Fruit fly (Drosophila melanogaster): ENCODE data around the gene Eip78C.

Gene Eip78C

DNA sequence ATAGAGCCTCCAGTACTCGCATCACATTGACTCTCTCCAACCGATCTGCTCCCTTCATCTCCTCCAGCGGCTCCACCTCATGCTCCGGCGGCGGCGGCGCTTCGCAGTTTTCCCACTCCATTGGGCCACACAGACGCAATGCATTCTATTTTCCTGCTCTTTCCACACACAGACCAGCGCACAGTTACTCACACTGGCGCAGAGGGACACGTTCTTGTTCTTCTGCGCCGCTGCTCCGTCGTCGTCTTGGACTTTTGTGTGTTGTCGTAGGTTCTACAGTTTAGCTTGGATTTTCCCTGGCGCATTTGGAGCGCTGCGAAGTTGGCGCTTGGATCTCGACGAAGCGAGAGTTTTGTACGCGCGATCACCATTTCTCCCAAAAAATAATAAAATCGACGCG lies at the start of gene Eip78C:
Gene Eip78C (plus strand): TSS at position 301 of the 400 bp plus-strand sequence.
- TF ChIP-seq CG17801 (GFP tag; optimal IDR thresholded peaks at IDR 0.05; ENCODE audit: partially characterized antibody) = no peak

DNA sequence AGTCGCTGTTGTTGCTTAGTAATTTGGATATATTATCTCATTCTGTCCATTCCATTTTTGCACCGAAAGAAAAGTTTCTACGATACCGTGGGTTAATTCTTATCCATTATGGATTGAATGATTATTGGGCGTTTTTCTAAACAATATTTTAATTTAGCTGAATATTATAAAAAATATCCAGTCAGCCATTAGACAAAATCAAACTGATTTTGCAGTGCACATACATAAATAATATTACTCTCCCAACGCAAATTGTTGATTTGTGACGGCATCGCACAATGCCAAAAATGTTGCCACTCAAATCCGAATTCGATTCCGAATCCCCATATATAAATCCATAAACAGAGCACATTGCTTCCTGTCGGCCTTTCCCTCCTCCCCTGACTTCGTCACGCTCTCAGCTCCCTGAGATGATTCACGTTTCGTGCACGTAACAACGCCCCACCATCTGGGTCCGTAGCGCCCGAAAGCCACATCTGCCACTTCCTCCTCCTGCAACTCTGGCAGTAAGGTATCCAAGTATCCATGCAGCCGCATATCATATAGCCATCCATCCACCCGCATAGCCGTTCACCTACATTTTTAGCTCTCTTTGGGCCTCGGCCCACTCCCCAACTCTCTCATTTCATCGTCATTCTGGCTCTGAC lies 49.4 kb upstream of the Eip78C start:
- TF ChIP-seq CG17801 (GFP tag; optimal IDR thresholded peaks at IDR 0.05; ENCODE audit: partially characterized antibody) = no peak

- no peak for TF ChIP-seq CG17801 (GFP tag; optimal IDR thresholded peaks at IDR 0.05; ENCODE audit: partially characterized antibody)
Observed at dm6 chr3L:21185622-21186021, 40.8 kb upstream of the Eip78C start.

dm6 chr3L:21186487-21186886 lies 39.9 kb upstream of the Eip78C start:
- no peak for TF ChIP-seq CG17801 (GFP tag; optimal IDR thresholded peaks at IDR 0.05; ENCODE audit: partially characterized antibody)

dm6 chr3L:21192024-21192423 lies 34.4 kb upstream of the Eip78C start:
- no peak for TF ChIP-seq CG17801 (GFP tag; optimal IDR thresholded peaks at IDR 0.05; ENCODE audit: partially characterized antibody)

DNA sequence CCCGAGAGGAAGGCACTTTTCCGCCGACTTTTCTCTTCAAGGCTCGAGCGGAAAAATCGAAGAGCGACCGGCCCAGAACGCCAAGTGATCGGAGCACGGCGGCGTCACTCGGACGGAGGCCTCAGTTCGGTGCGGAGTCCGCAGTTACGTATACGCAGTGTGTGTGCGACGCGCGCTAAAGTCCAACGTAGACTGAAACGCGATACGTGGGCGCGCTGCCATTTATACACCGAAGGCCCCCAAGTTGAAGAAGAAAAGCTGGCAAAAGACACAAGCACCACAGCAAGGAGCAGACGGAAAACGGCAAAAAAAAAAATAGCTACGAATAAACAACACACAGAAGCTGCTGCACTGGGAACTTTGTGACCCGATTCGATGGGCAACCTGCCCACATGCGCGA lies 33.2 kb upstream of the Eip78C start, which contains the start of gene CG42337:
Gene CG42337 (minus strand): TSS at position 194 of the 400 bp plus-strand sequence.
- no peak for TF ChIP-seq CG17801 (GFP tag; optimal IDR thresholded peaks at IDR 0.05; ENCODE audit: partially characterized antibody)

DNA sequence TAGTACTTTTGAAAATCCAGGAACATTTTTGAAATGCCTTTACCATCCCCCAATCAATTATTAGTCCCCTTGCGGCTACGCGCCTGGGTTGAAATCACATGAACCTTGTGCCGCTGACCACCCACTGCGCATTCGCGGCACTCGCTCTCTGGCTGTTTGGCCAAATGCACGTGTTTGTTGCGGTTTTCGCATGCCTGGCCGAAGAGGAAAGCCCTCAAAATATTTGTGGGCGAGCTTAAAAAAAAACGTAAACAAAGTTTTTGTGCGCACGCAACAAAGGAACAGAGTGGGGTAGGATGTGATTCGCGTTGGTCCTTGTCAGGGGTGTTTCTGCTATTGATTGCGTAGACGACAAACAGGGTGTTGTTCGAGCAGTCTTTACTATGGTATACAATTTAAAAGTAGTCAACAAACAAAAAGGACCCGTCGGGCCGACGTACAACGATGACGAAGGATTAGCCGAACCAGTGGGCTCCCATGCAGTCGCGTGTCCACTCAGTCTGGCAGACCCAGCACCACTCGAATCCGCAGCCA lies 31.9 kb upstream of the Eip78C start:
- no peak for TF ChIP-seq CG17801 (GFP tag; optimal IDR thresholded peaks at IDR 0.05; ENCODE audit: partially characterized antibody)

dm6 chr3L:21196563-21196962 lies 29.8 kb upstream of the Eip78C start, which contains the start of the genes Targ3 and park:
Gene Targ3, plus strand, starts transcription at chr3L:21196831.
Gene park, minus strand, starts transcription at chr3L:21196853.
- TF ChIP-seq CG17801 (GFP tag; optimal IDR thresholded peaks at IDR 0.05; ENCODE audit: partially characterized antibody) = peak; percentile 16

- peak; percentile 29 for TF ChIP-seq CG17801 (GFP tag; optimal IDR thresholded peaks at IDR 0.05; ENCODE audit: partially characterized antibody)
Observed at dm6 chr3L:21200587-21200986, 25.8 kb upstream of the Eip78C start.

DNA sequence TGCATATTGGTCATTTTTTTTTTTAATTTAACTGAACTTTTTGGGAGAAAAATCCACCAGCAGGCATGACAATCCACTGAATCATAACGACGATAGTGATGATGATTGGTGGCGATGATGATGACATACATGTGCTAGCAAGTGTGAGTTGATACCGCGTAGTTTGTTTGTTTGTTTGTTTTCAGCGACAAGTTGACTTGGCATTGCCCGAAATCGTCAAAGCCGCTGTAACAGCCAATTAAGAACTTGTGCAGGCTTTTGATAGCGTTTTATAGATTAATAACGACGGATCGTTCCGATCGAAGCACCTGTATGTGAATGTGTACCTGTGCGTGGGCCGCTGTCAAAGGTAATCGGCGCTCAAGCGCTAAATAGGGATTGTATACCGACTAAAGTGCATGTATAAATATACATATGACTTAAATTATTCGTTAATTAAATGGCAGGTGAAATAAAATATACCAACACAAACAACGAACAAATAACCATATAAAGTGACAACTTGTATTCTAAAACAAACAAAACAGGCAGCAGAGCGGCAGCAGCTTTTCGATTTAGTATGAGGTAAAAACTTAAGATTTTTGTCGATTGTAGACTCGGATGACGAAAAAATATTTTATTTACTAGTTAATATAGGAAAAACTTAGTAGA lies 25.0 kb upstream of the Eip78C start:
- no peak for TF ChIP-seq CG17801 (GFP tag; optimal IDR thresholded peaks at IDR 0.05; ENCODE audit: partially characterized antibody)

DNA sequence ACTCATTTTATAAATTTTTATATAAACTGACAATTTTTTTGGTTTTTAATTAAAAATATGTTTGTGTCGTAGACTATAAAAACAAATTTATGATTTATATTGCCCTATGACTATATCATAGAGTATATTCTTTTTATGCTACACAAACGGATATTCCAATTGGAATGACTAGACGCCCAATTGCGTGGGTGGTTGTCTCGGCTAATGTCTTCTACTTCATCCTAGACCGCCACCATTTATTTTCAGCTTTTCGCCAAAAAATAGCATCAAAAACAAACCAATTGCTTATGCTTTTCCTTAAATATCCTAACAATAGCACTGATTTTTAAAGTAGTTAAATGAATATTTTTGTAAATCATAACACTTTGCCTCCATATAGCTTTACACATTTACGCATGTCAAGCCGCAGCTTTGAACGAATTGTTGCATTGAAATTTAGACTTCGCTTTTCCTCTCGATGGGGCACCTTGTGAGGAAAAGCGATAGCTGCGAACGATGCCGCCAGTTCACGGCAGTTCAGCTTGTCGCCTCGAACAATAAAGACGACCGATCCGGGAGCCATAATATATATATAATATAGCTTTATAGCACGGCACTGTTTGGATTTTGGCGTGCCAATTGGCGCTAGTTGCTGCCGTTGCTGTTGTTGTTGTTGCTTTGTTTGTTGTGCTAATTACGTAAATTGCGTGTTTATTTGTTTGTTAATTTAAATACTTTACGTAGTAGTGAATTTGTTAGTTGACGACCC lies 24.2 kb upstream of the Eip78C start:
- TF ChIP-seq CG17801 (GFP tag; optimal IDR thresholded peaks at IDR 0.05; ENCODE audit: partially characterized antibody) = no peak

- TF ChIP-seq CG17801 (GFP tag; optimal IDR thresholded peaks at IDR 0.05; ENCODE audit: partially characterized antibody) = peak; percentile 75
Observed at dm6 chr3L:21202777-21203282, 23.6 kb upstream of the Eip78C start, which contains the start of the genes Targ1, CG10512 and Targ2. Gene Targ1, minus strand, starts transcription at chr3L:21202882. Gene CG10512, plus strand, starts transcription at chr3L:21202920. Gene Targ2, minus strand, starts transcription at chr3L:21203232.

DNA sequence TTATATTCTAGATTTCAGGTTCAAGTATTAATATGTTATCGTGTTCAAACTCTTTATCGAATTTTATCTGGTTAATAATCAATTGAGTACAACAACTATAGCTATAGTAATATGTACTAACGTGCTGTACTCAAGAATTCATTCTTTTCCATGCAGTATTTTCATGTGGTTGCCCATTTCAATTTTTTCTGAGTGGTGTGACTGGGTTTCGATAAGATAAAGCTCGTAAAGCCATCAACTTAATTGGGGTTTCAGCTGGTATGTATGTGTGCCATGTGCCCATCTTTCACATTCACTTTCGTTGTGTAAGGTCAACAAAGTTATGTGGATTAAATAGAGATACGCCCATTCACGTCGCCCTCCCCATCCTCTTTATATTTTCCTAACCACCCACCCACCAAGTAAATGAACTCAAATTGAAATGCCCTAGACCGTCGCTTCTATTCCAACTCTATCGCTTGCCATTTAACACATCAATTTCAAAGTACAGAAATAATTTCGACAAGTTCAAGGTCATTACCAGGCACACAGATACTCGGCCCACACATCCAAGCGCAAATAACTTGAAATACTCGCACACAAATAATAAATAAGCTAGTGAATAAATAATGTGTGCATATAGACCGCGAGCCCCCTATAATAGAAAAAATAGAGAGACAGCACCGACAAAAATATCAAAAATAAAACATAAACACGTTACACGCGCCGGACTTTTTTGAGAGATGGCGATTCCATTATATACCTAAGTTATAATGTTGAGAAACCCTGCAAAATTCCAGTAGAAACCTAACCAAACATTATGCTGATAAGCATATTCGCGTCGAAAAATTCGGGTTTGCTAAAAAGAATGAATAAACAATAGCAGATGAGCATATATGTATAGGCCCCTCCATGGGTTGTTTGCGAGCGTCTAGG lies 21.6 kb upstream of the Eip78C start:
- no peak for TF ChIP-seq CG17801 (GFP tag; optimal IDR thresholded peaks at IDR 0.05; ENCODE audit: partially characterized antibody)

DNA sequence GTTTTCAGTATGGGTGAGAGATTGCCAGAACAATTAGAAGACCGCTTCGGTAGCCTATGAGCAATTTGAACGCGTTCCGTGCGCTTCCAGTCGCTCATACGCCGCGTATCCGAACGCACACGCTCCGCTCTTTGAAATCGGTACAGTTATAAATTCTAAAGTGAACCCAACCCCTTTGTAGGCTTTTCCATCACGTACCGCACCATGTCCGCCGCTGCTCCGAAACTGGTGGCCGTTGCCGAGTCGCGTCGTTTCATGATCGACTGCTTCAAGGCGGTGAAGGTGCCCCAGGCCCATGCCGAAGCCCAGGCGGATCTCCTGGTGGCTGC lies 20.9 kb upstream of the Eip78C start:
- TF ChIP-seq CG17801 (GFP tag; optimal IDR thresholded peaks at IDR 0.05; ENCODE audit: partially characterized antibody) = no peak
